Worm (Caenorhabditis elegans) whole organism, L1 larva: ENCODE measurements around the gene K08E4.8.

Source experiments
- C04F5.9 ChIP-seq: sonication (generic microtip); optimal IDR thresholded peaks from 2 replicates; lab custom pipeline; 2016; ENCODE audit warnings: missing genetic modification characterization, missing compliant biosample characterization
- C34B4.2 ChIP-seq: sonication (generic microtip); optimal IDR thresholded peaks from 2 replicates; lab custom pipeline; 2017; ENCODE audit warnings: mild to moderate bottlenecking, missing genetic modification characterization, missing compliant biosample characterization
- F16B12.6 ChIP-seq: fragments of 150-350 bp; optimal IDR thresholded peaks from 2 replicates; lab custom pipeline; 2014; ENCODE audit warnings: missing biosample characterization, missing genetic modification characterization
- ama-1 ChIP-seq: fragments of 150-350 bp; optimal IDR thresholded peaks from 2 replicates; lab custom pipeline; 2014
- blmp-1 ChIP-seq: fragments of 150-350 bp; optimal IDR thresholded peaks from 2 replicates; lab custom pipeline; 2014; ENCODE audit warnings: missing biosample characterization, missing genetic modification characterization
- ceh-82 ChIP-seq, 3 experiments: fragments of 150-350 bp in 1 of 3; sonication (generic microtip) in 2 of 3; optimal IDR thresholded peaks; 2 replicates each; lab custom pipeline; 2014 to 2017; ENCODE audit warnings: missing biosample characterization in 3 of 3, missing genetic modification characterization in 3 of 3
- ceh-88 ChIP-seq: fragments of 200-800 bp; sonication (Bioruptor generic); IDR thresholded peaks from 2 replicates; pipeline ENCODE4 v1.3.6; 2022; ENCODE audit warnings: missing genetic modification characterization, missing compliant biosample characterization
- dsc-1 ChIP-seq: sonication (generic microtip); optimal IDR thresholded peaks from 2 replicates; lab custom pipeline; 2016; ENCODE audit warnings: mild to moderate bottlenecking, missing genetic modification characterization, missing compliant biosample characterization
- efl-1 ChIP-seq, 4 experiments: fragments of 150-350 bp; optimal IDR thresholded peaks in 3 of 4; peaks in 1 of 4; 1 replicate in 1 of 4; 2 replicates in 3 of 4; lab custom pipeline; 2014; ENCODE audit warnings: missing biosample characterization in 2 of 4, missing genetic modification characterization in 2 of 4, missing genetic modification reagents in 2 of 4
- elt-2 ChIP-seq: sonication (generic microtip); optimal IDR thresholded peaks from 2 replicates; lab custom pipeline; 2016; ENCODE audit warnings: missing genetic modification characterization, mild to moderate bottlenecking, inconsistent platforms, missing compliant biosample characterization, missing genetic modification reagents
- fkh-10 ChIP-seq: sonication (generic microtip); optimal IDR thresholded peaks from 2 replicates; lab custom pipeline; 2017; ENCODE audit warnings: missing biosample characterization, missing genetic modification reagents, missing genetic modification characterization
- fkh-4 ChIP-seq: sonication (generic microtip); optimal IDR thresholded peaks from 2 replicates; lab custom pipeline; 2016; ENCODE audit warnings: missing compliant biosample characterization, missing genetic modification characterization, borderline replicate concordance
- fos-1 ChIP-seq: fragments of 150-350 bp; optimal IDR thresholded peaks from 2 replicates; lab custom pipeline; 2014; ENCODE audit warnings: missing biosample characterization, missing genetic modification characterization
- jun-1 ChIP-seq: fragments of 150-350 bp; optimal IDR thresholded peaks from 2 replicates; lab custom pipeline; 2014; ENCODE audit warnings: missing biosample characterization, missing genetic modification reagents, missing genetic modification characterization
- lin-14 ChIP-seq: fragments of 200-800 bp; sonication (Bioruptor generic); optimal IDR thresholded peaks from 2 replicates; lab custom pipeline; 2018; ENCODE audit warnings: mild to moderate bottlenecking, missing genetic modification characterization, moderate library complexity, missing compliant biosample characterization
- lin-15B ChIP-seq: fragments of 150-350 bp; sonication (generic microtip); optimal IDR thresholded peaks from 3 replicates; lab custom pipeline; 2014; ENCODE audit warnings: missing biosample characterization, missing genetic modification characterization
- lin-35 ChIP-seq, 2 experiments: fragments of 150-350 bp; optimal IDR thresholded peaks; 2 replicates each; lab custom pipeline; 2014; ENCODE audit warnings: missing biosample characterization in 2 of 2, missing genetic modification characterization in 2 of 2, missing genetic modification reagents in 2 of 2
- lin-39 ChIP-seq: fragments of 150-350 bp; optimal IDR thresholded peaks from 2 replicates; lab custom pipeline; 2014; ENCODE audit warnings: missing biosample characterization, missing genetic modification reagents, missing genetic modification characterization
- lsy-2 ChIP-seq, 2 experiments: fragments of 150-350 bp; optimal IDR thresholded peaks; 2 replicates each; lab custom pipeline; 2014; ENCODE audit warnings: missing biosample characterization in 2 of 2, missing genetic modification characterization in 2 of 2
- mab-9 ChIP-seq: fragments of 200-800 bp; sonication (Bioruptor generic); IDR thresholded peaks from 2 replicates; pipeline ENCODE4 v1.3.6; 2022; ENCODE audit warnings: missing genetic modification reagents, missing genetic modification characterization, missing compliant biosample characterization
- mdl-1 ChIP-seq, 2 experiments: fragments of 150-350 bp; optimal IDR thresholded peaks; 2 replicates each; lab custom pipeline; 2014 to 2017; ENCODE audit warnings: missing biosample characterization in 2 of 2, missing genetic modification characterization in 2 of 2, inconsistent platforms in 1 of 2
- mef-2 ChIP-seq: fragments of 150-350 bp; optimal IDR thresholded peaks from 2 replicates; lab custom pipeline; 2014; ENCODE audit warnings: missing biosample characterization, missing genetic modification characterization
- nhr-19 ChIP-seq: fragments of 200-800 bp; sonication (Bioruptor generic); conservative IDR thresholded peaks from 2 replicates; pipeline ENCODE4 v1.3.6; 2022; ENCODE audit warnings: missing genetic modification characterization, missing compliant biosample characterization
- nhr-20 ChIP-seq: sonication (generic microtip); optimal IDR thresholded peaks from 2 replicates; lab custom pipeline; 2016; ENCODE audit warnings: mild to moderate bottlenecking, missing genetic modification characterization, missing compliant biosample characterization
- nhr-71 ChIP-seq: sonication (generic microtip); optimal IDR thresholded peaks from 2 replicates; lab custom pipeline; 2016; ENCODE audit warnings: mild to moderate bottlenecking, missing genetic modification characterization, moderate library complexity, missing compliant biosample characterization
- nhr-76 ChIP-seq: sonication (generic microtip); optimal IDR thresholded peaks from 2 replicates; lab custom pipeline; 2017; ENCODE audit warnings: missing biosample characterization, missing genetic modification characterization
- nhr-85 ChIP-seq: sonication (generic microtip); peaks from one replicate; lab custom pipeline; 2016; ENCODE audit warnings: missing genetic modification characterization, inconsistent platforms, missing compliant biosample characterization
- pag-3 ChIP-seq: sonication (generic microtip); optimal IDR thresholded peaks from 2 replicates; lab custom pipeline; 2017; ENCODE audit warnings: missing genetic modification characterization, mild to moderate bottlenecking, missing compliant biosample characterization, antibody characterized with exemption, borderline replicate concordance; ENCODE audit not compliant: insufficient read depth
- pax-3 ChIP-seq: fragments of 200-800 bp; sonication (Bioruptor generic); optimal IDR thresholded peaks from 2 replicates; lab custom pipeline; 2018; ENCODE audit warnings: mild to moderate bottlenecking, missing genetic modification characterization, moderate library complexity, missing compliant biosample characterization
- pqm-1 ChIP-seq: sonication (generic microtip); optimal IDR thresholded peaks from 3 replicates; lab custom pipeline; 2017; ENCODE audit warnings: missing biosample characterization, missing genetic modification characterization
- rnt-1 ChIP-seq: sonication (generic microtip); optimal IDR thresholded peaks from 2 replicates; lab custom pipeline; 2016; ENCODE audit warnings: mild to moderate bottlenecking, missing genetic modification characterization, moderate library complexity, missing compliant biosample characterization
- snpc-4 ChIP-seq: fragments of 150-350 bp; optimal IDR thresholded peaks from 2 replicates; lab custom pipeline; 2014; ENCODE audit warnings: missing biosample characterization, missing genetic modification characterization
- snu-23 ChIP-seq: sonication (generic microtip); optimal IDR thresholded peaks from 2 replicates; lab custom pipeline; 2016; ENCODE audit warnings: missing genetic modification characterization, missing compliant biosample characterization
- sox-4 ChIP-seq: sonication (generic microtip); optimal IDR thresholded peaks from 2 replicates; lab custom pipeline; 2016; ENCODE audit warnings: missing genetic modification characterization, missing compliant biosample characterization
- sptf-1 ChIP-seq: fragments of 150-350 bp; optimal IDR thresholded peaks from 2 replicates; lab custom pipeline; 2014; ENCODE audit warnings: missing biosample characterization, missing genetic modification characterization
- sup-37 ChIP-seq: fragments of 200-800 bp; sonication (Bioruptor generic); optimal IDR thresholded peaks from 2 replicates; lab custom pipeline; 2018; ENCODE audit warnings: mild to moderate bottlenecking, missing genetic modification characterization, missing compliant biosample characterization
- swsn-7 ChIP-seq: sonication (generic microtip); optimal IDR thresholded peaks from 2 replicates; lab custom pipeline; 2016; ENCODE audit warnings: missing genetic modification characterization, missing compliant biosample characterization
- tbx-2 ChIP-seq: sonication (generic microtip); optimal IDR thresholded peaks from 2 replicates; lab custom pipeline; 2016; ENCODE audit warnings: missing genetic modification characterization, missing compliant biosample characterization
- unc-62 ChIP-seq: fragments of 150-350 bp; optimal IDR thresholded peaks from 2 replicates; lab custom pipeline; 2014; ENCODE audit warnings: missing biosample characterization, missing genetic modification reagents, missing genetic modification characterization
- unc-86 ChIP-seq: sonication (generic microtip); optimal IDR thresholded peaks from 2 replicates; lab custom pipeline; 2016; ENCODE audit warnings: missing genetic modification characterization, missing compliant biosample characterization
- vab-15 ChIP-seq: sonication (generic microtip); optimal IDR thresholded peaks from 2 replicates; lab custom pipeline; 2017; ENCODE audit warnings: missing genotype, mild to moderate bottlenecking, missing genetic modification characterization, missing compliant biosample characterization
- xbp-1 ChIP-seq: sonication (generic microtip); optimal IDR thresholded peaks from 2 replicates; lab custom pipeline; 2016; ENCODE audit warnings: missing genetic modification characterization, missing compliant biosample characterization
- zag-1 ChIP-seq: fragments of 150-350 bp; optimal IDR thresholded peaks from 2 replicates; lab custom pipeline; 2014; ENCODE audit warnings: missing biosample characterization, missing genetic modification characterization
- ztf-11 ChIP-seq, 2 experiments: sonication (generic microtip); optimal IDR thresholded peaks; 2 replicates each; lab custom pipeline; 2016 to 2017; ENCODE audit warnings: missing genetic modification characterization in 2 of 2, missing biosample characterization in 1 of 2, missing compliant biosample characterization in 1 of 2

K08E4.8 gene

ce11 chrIV:12018920-12019319 is 42.2 kb downstream of the K08E4.8 start:
- TF ChIP-seq C04F5.9 (tag; lab: Kevin White, UChicago) (no peak), blmp-1 (peak; percentile 74), nhr-85 (tag; lab: Kevin White, UChicago) (peak; percentile 48), sox-4 (tag; lab: Kevin White, UChicago) (no peak)

- TF ChIP-seq vab-15 (tag; lab: Kevin White, UChicago) (no peak), C34B4.2 (tag; lab: Kevin White, UChicago) (no peak), ama-1 (lab: Kevin White, UChicago) (no peak), fkh-4 (no peak)
Measured at ce11 chrIV:12015586-12015985, 45.5 kb downstream of the K08E4.8 start, which contains the start of gene lips-6. Gene lips-6 (minus strand): TSS chrIV:12015686.

- TF ChIP-seq unc-86 (tag; lab: Kevin White, UChicago) = no peak
- TF ChIP-seq unc-62 (GFP tag; lab: Kevin White, UChicago) = no peak
- no peak for TF ChIP-seq mab-9 (GFP tag; lab: Robert Waterston, UW)
- TF ChIP-seq elt-2 = no peak
- no peak for TF ChIP-seq pqm-1
- TF ChIP-seq sptf-1 (tag; lab: Kevin White, UChicago) = no peak
- no peak for TF ChIP-seq nhr-85 (tag; lab: Kevin White, UChicago)
- TF ChIP-seq rnt-1 = no peak
- no peak for TF ChIP-seq xbp-1 (tag; lab: Kevin White, UChicago)
- TF ChIP-seq C34B4.2 (tag; lab: Kevin White, UChicago) = no peak
- TF ChIP-seq nhr-76 (tag; lab: Kevin White, UChicago) = no peak
- TF ChIP-seq zag-1 = no peak
- no peak for TF ChIP-seq fkh-10 (GFP tag; lab: Kevin White, UChicago)
- no peak for TF ChIP-seq sup-37
- no peak for TF ChIP-seq sox-4 (tag; lab: Kevin White, UChicago)
- TF ChIP-seq ceh-82 (tag; optimal IDR thresholded peaks at IDR 0.05; lab: Kevin White, UChicago) = no peak
- TF ChIP-seq fos-1 = no peak
Measured at ce11 chrIV:12013120-12013519, 48.0 kb downstream of the K08E4.8 start, which contains the start of gene spe-17. Gene spe-17 (plus strand): TSS chrIV:12013420.

ce11 chrIV:12012439-12013003 is 48.6 kb downstream of the K08E4.8 start:
- TF ChIP-seq fos-1 (no peak), lin-39 (tag; lab: Kevin White, UChicago) (peak; percentile 42), lin-35 (GFP tag; optimal IDR thresholded peaks at IDR 0.05; lab: Kevin White, UChicago) (peak in 1 of 2 experiments; percentile 12), snu-23 (GFP tag; lab: Kevin White, UChicago) (peak; percentile 43), rnt-1 (peak; percentile 77), snpc-4 (no peak), jun-1 (no peak), efl-1 (optimal IDR thresholded peaks at IDR 0.05; lab: Kevin White, UChicago) (peak in 1 of 2 experiments; percentile 3), efl-1 (GFP tag; optimal IDR thresholded peaks at IDR 0.05 in 1 of 2; lab: Kevin White, UChicago) (peak in 1 of 2 experiments; percentile 73), tbx-2 (tag; lab: Kevin White, UChicago) (peak; percentile 42), lin-15B (tag; lab: Kevin White, UChicago) (no peak), fkh-10 (GFP tag; lab: Kevin White, UChicago) (no peak), mdl-1 (tag; optimal IDR thresholded peaks at IDR 0.05; lab: Kevin White, UChicago) (peak in 1 of 2 experiments; percentile 14), ceh-82 (tag; optimal IDR thresholded peaks at IDR 0.05; lab: Kevin White, UChicago) (no peak), swsn-7 (peak; percentile 27), lsy-2 (tag; optimal IDR thresholded peaks at IDR 0.05; lab: Kevin White, UChicago) (peak in 1 of 2 experiments; percentile 22), nhr-71 (tag; lab: Kevin White, UChicago) (peak; percentile 81), dsc-1 (tag; lab: Kevin White, UChicago) (peak; percentile 43), F16B12.6 (no peak), lin-14 (GFP tag; lab: Kevin White, UChicago) (peak; percentile 96), xbp-1 (tag; lab: Kevin White, UChicago) (peak; percentile 25), ceh-88 (GFP tag; lab: Robert Waterston, UW) (no peak), nhr-20 (tag; lab: Kevin White, UChicago) (peak; percentile 32), ztf-11 (tag; optimal IDR thresholded peaks at IDR 0.05; lab: Kevin White, UChicago) (no peak), mef-2 (no peak), nhr-19 (GFP tag; lab: Robert Waterston, UW) (peak; percentile 44), pag-3 (tag; lab: Kevin White, UChicago) (peak; percentile 90), pax-3 (tag; lab: Kevin White, UChicago) (no peak)
